Worm (Caenorhabditis elegans) whole organism, L1 larva: ENCODE results near the gene nep-18.

Experiments
- dpl-1 ChIP-seq, 3 experiments: fragments of 150-350 bp in 2 of 3; sonication (generic microtip) in 1 of 3; optimal IDR thresholded peaks; 2 replicates each; lab custom pipeline; 2014 to 2017; ENCODE audit warnings: missing biosample characterization in 3 of 3, missing genetic modification characterization in 3 of 3, missing genetic modification reagents in 3 of 3
- elt-2 ChIP-seq: sonication (generic microtip); optimal IDR thresholded peaks from 2 replicates; lab custom pipeline; 2016; ENCODE audit warnings: missing genetic modification characterization, mild to moderate bottlenecking, inconsistent platforms, missing compliant biosample characterization, missing genetic modification reagents
- hlh-17 ChIP-seq: fragments of 200-800 bp; sonication (Bioruptor generic); optimal IDR thresholded peaks from 2 replicates; lab custom pipeline; 2018; ENCODE audit warnings: missing genetic modification characterization, mild to moderate bottlenecking, missing compliant biosample characterization, moderate library complexity, borderline replicate concordance
- lsy-2 ChIP-seq, 2 experiments: fragments of 150-350 bp; optimal IDR thresholded peaks; 2 replicates each; lab custom pipeline; 2014; ENCODE audit warnings: missing biosample characterization in 2 of 2, missing genetic modification characterization in 2 of 2
- nhr-11 ChIP-seq: fragments of 150-350 bp; optimal IDR thresholded peaks from 2 replicates; lab custom pipeline; 2014; ENCODE audit warnings: missing biosample characterization, missing genetic modification characterization
- nhr-12 ChIP-seq: sonication (generic microtip); optimal IDR thresholded peaks from 2 replicates; lab custom pipeline; 2017; ENCODE audit warnings: missing biosample characterization, missing genetic modification characterization
- skn-1 ChIP-seq: fragments of 150-350 bp; optimal IDR thresholded peaks from 2 replicates; lab custom pipeline; 2014; ENCODE audit warnings: missing biosample characterization, missing genetic modification characterization
- snpc-4 ChIP-seq: fragments of 150-350 bp; optimal IDR thresholded peaks from 2 replicates; lab custom pipeline; 2014; ENCODE audit warnings: missing biosample characterization, missing genetic modification characterization
- swsn-7 ChIP-seq: sonication (generic microtip); optimal IDR thresholded peaks from 2 replicates; lab custom pipeline; 2016; ENCODE audit warnings: missing genetic modification characterization, missing compliant biosample characterization

DNA sequence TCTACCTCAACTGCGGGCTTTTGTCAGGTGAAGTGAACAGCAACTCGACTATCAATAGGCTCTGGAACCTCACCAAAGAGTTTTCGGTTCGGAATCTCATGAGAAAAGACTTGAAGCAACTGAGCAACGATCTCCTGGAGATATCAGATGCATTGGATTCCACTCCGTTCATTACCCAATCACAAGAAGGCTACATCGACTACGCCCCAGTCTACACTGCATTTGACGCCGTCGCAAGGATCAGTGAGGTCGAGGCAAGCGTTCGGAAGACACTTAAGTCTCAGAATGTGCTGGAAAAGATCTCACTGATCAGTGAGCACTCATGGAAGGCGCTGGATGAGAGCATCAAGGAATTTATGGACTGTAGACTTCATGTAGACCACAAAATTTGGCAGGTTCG lies 14.3 kb upstream of the nep-18 start:
- no peak for TF ChIP-seq elt-2 (tag; lab: Kevin White, UChicago)
- no peak for TF ChIP-seq nhr-12 (tag; lab: Kevin White, UChicago)
- no peak for TF ChIP-seq lsy-2 (tag; optimal IDR thresholded peaks at IDR 0.05; lab: Kevin White, UChicago)
- TF ChIP-seq snpc-4 (tag; lab: Kevin White, UChicago): no peak
- TF ChIP-seq nhr-11: no peak
- no peak for TF ChIP-seq hlh-17 (GFP tag; lab: Kevin White, UChicago)
- no peak for TF ChIP-seq swsn-7 (tag; lab: Kevin White, UChicago)
- TF ChIP-seq skn-1 (tag; lab: Kevin White, UChicago): no peak
- TF ChIP-seq dpl-1 (GFP tag; optimal IDR thresholded peaks at IDR 0.05; lab: Kevin White, UChicago): no peak
